Worm (Caenorhabditis elegans): ENCODE results near the gene gpcp-2.

ce11 chrII:8034008-8034407 lies 39.2 kb downstream of the gpcp-2 start:
- TF ChIP-seq rcor-1 (GFP tag; IDR thresholded peaks at IDR 0.05), result no peak
- no peak for TF ChIP-seq ama-1 (optimal IDR thresholded peaks at IDR 0.05)
- no peak for TF ChIP-seq ama-1 (GFP tag; optimal IDR thresholded peaks at IDR 0.05)
- no peak for TF ChIP-seq unc-62 (GFP tag; optimal IDR thresholded peaks at IDR 0.05)
- no peak for TF ChIP-seq ztf-25 (GFP tag; IDR thresholded peaks at IDR 0.05)
- no peak for TF ChIP-seq gei-17 (GFP tag; optimal IDR thresholded peaks at IDR 0.05)
- TF ChIP-seq nfya-1 (tag; optimal IDR thresholded peaks at IDR 0.05; ENCODE audit: borderline replicate concordance, insufficient read depth), result no peak
- no peak for TF ChIP-seq F37B4.10 (GFP tag; IDR thresholded peaks at IDR 0.05)
